Worm (Caenorhabditis elegans) whole organism, young adult: Measurements from ENCODE around the gene Y48A5A.1.

Experiments used
- B0261.1 ChIP-seq: sonication (generic microtip); optimal IDR thresholded peaks from 2 replicates; lab custom pipeline; 2016; ENCODE audit warnings: mild to moderate bottlenecking, missing genetic modification characterization, moderate library complexity, missing compliant biosample characterization
- D2030.7 ChIP-seq: fragments of 200-800 bp; sonication (Bioruptor generic); IDR thresholded peaks from 2 replicates; pipeline ENCODE4 v1.3.6; 2022; ENCODE audit warnings: missing genetic modification reagents, missing genetic modification characterization, missing compliant biosample characterization
- ceh-58 ChIP-seq: fragments of 200-800 bp; sonication (Bioruptor generic); IDR thresholded peaks from 2 replicates; pipeline ENCODE4 v1.3.6; 2022; ENCODE audit warnings: missing genetic modification characterization, missing compliant biosample characterization
- dpl-1 ChIP-seq: fragments of 150-350 bp; optimal IDR thresholded peaks from 2 replicates; lab custom pipeline; 2014; ENCODE audit warnings: missing biosample characterization, missing genetic modification reagents, missing genetic modification characterization
- nhr-80 ChIP-seq: sonication (generic microtip); optimal IDR thresholded peaks from 2 replicates; lab custom pipeline; 2016; ENCODE audit warnings: missing genetic modification characterization, missing compliant biosample characterization
- pha-4 ChIP-seq: fragments of 150-350 bp; sonication (generic microtip); optimal IDR thresholded peaks from 2 replicates; lab custom pipeline; 2014; ENCODE audit warnings: missing biosample characterization, missing genetic modification reagents, missing genetic modification characterization
- ztf-22 ChIP-seq: fragments of 200-800 bp; sonication (Bioruptor generic); optimal IDR thresholded peaks from 2 replicates; lab custom pipeline; 2018; ENCODE audit warnings: mild to moderate bottlenecking, missing genetic modification characterization, moderate library complexity, missing compliant biosample characterization
- ztf-25 ChIP-seq: fragments of 200-800 bp; sonication (Bioruptor generic); IDR thresholded peaks from 2 replicates; pipeline ENCODE4 v1.3.6; 2022; ENCODE audit warnings: missing genetic modification reagents, missing genetic modification characterization, missing compliant biosample characterization
- ztf-3 ChIP-seq: fragments of 200-800 bp; sonication (Bioruptor generic); optimal IDR thresholded peaks from 2 replicates; lab custom pipeline; 2018; ENCODE audit warnings: mild to moderate bottlenecking, missing genetic modification characterization, missing compliant biosample characterization

DNA sequence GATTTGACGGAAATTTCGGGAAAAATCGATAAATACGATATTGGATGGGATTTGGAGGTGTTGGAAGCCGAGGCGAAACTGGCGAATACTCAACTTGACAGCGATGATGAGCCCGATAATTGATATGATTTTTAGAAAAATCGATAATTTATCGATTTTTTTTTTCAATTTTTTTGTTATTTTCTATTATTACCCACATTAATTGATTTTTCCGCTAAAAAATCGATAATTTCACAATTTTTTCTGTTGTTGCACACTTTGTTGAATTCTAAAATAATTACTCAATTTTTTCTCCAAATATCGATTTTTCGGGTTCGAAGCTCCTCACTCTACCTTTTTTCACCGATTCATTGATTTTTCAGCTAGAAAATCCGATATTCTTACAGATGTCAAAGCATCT lies 4.1 kb downstream of the Y48A5A.1 start, which contains the start of gene Y48A5A.3:
- TF ChIP-seq ztf-3: no peak
- TF ChIP-seq B0261.1 (tag; lab: Kevin White, UChicago): no peak
- no peak for TF ChIP-seq ztf-25 (GFP tag; lab: Robert Waterston, UW)
- TF ChIP-seq pha-4 (tag; lab: Kevin White, UChicago): no peak
- no peak for TF ChIP-seq nhr-80 (tag; lab: Kevin White, UChicago)
- no peak for TF ChIP-seq ceh-58 (GFP tag; lab: Robert Waterston, UW)
- no peak for TF ChIP-seq dpl-1 (GFP tag; lab: Kevin White, UChicago)
- no peak for TF ChIP-seq D2030.7 (GFP tag; lab: Robert Waterston, UW)
- no peak for TF ChIP-seq ztf-22 (GFP tag; lab: Kevin White, UChicago)
